Worm (Caenorhabditis elegans) whole organism, young adult: Measurements from ENCODE around the gene fipr-8.

Experiments
- B0261.1 ChIP-seq: sonication (generic microtip); optimal IDR thresholded peaks from 2 replicates; lab custom pipeline; 2016; ENCODE audit warnings: mild to moderate bottlenecking, missing genetic modification characterization, moderate library complexity, missing compliant biosample characterization
- F10E7.11 ChIP-seq: sonication (generic microtip); optimal IDR thresholded peaks from 2 replicates; lab custom pipeline; 2017; ENCODE audit warnings: mild to moderate bottlenecking, missing genetic modification characterization, moderate library complexity, missing compliant biosample characterization
- F22D6.2 ChIP-seq: sonication (generic microtip); optimal IDR thresholded peaks from 2 replicates; lab custom pipeline; 2016; ENCODE audit warnings: mild to moderate bottlenecking, missing genetic modification characterization, missing compliant biosample characterization
- F33H1.4 ChIP-seq: fragments of 200-800 bp; sonication (Bioruptor generic); IDR thresholded peaks from 2 replicates; pipeline ENCODE4 v1.3.6; 2022; ENCODE audit warnings: missing genetic modification reagents, missing genetic modification characterization, missing compliant biosample characterization
- F37B4.10 ChIP-seq: fragments of 200-800 bp; sonication (Bioruptor generic); IDR thresholded peaks from 2 replicates; pipeline ENCODE4 v1.3.6; 2022; ENCODE audit warnings: missing genetic modification characterization, missing compliant biosample characterization
- F39B2.1 ChIP-seq: fragments of 200-800 bp; sonication (Bioruptor generic); IDR thresholded peaks from 2 replicates; pipeline ENCODE4 v1.3.6; 2022; ENCODE audit warnings: missing genetic modification reagents, missing genetic modification characterization, missing compliant biosample characterization
- F49E8.2 ChIP-seq: sonication (generic microtip); optimal IDR thresholded peaks from 3 replicates; lab custom pipeline; 2017; ENCODE audit warnings: missing genetic modification characterization, mild to moderate bottlenecking, missing compliant biosample characterization, antibody characterized with exemption, moderate library complexity; ENCODE audit not compliant: insufficient read depth
- F52B5.7 ChIP-seq: sonication (generic microtip); optimal IDR thresholded peaks from 2 replicates; lab custom pipeline; 2016; ENCODE audit warnings: mild to moderate bottlenecking, missing genetic modification characterization, missing compliant biosample characterization
- F55B11.4 ChIP-seq: sonication (generic microtip); optimal IDR thresholded peaks from 2 replicates; lab custom pipeline; 2016; ENCODE audit warnings: missing compliant biosample characterization, missing genetic modification characterization, borderline replicate concordance; ENCODE audit not compliant: insufficient read depth
- F57A8.1 ChIP-seq: fragments of 200-800 bp; sonication (Bioruptor generic); optimal IDR thresholded peaks from 2 replicates; lab custom pipeline; 2018; ENCODE audit warnings: mild to moderate bottlenecking, missing genetic modification characterization, moderate library complexity, missing compliant biosample characterization
- K11D2.4 ChIP-seq: fragments of 200-800 bp; sonication (Bioruptor generic); IDR thresholded peaks from 2 replicates; pipeline ENCODE4 v1.3.6; 2022; ENCODE audit warnings: missing genetic modification reagents, missing genetic modification characterization, missing compliant biosample characterization
- K12H6.12 ChIP-seq: fragments of 200-800 bp; sonication (Bioruptor generic); optimal IDR thresholded peaks from 2 replicates; lab custom pipeline; 2018; ENCODE audit warnings: mild to moderate bottlenecking, missing genetic modification characterization, missing compliant biosample characterization
- Y67H2A.10 ChIP-seq: fragments of 200-800 bp; sonication (Bioruptor generic); conservative IDR thresholded peaks from 2 replicates; pipeline ENCODE4 v1.3.6; 2022; ENCODE audit warnings: missing genetic modification reagents, missing genetic modification characterization, missing compliant biosample characterization
- Y95B8A.8 ChIP-seq: fragments of 200-800 bp; sonication (Bioruptor generic); IDR thresholded peaks from 2 replicates; pipeline ENCODE4 v1.3.6; 2022; ENCODE audit warnings: missing genetic modification reagents, missing genetic modification characterization, missing compliant biosample characterization
- atf-7 ChIP-seq: sonication (generic microtip); optimal IDR thresholded peaks from 2 replicates; lab custom pipeline; 2017; ENCODE audit warnings: mild to moderate bottlenecking, missing genetic modification characterization, missing compliant biosample characterization
- attf-6 ChIP-seq: fragments of 200-800 bp; sonication (Bioruptor generic); IDR thresholded peaks from 2 replicates; pipeline ENCODE4 v1.3.6; 2022; ENCODE audit warnings: missing genetic modification reagents, missing genetic modification characterization, missing compliant biosample characterization
- bed-1 ChIP-seq: fragments of 200-800 bp; sonication (Bioruptor generic); IDR thresholded peaks from 2 replicates; pipeline ENCODE4 v1.3.6; 2022; ENCODE audit warnings: missing genetic modification reagents, missing genetic modification characterization, missing compliant biosample characterization
- ccch-3 ChIP-seq: fragments of 200-800 bp; sonication (Bioruptor generic); optimal IDR thresholded peaks from 2 replicates; lab custom pipeline; 2018; ENCODE audit warnings: mild to moderate bottlenecking, missing genetic modification characterization, missing compliant biosample characterization
- ceh-40 ChIP-seq: fragments of 200-800 bp; sonication (Bioruptor generic); IDR thresholded peaks from 2 replicates; pipeline ENCODE4 v1.3.6; 2022; ENCODE audit warnings: missing genetic modification characterization, missing compliant biosample characterization
- egl-44 ChIP-seq: fragments of 200-800 bp; sonication (Bioruptor generic); IDR thresholded peaks from 2 replicates; pipeline ENCODE4 v1.3.6; 2022; ENCODE audit warnings: missing genetic modification reagents, missing genetic modification characterization, missing compliant biosample characterization
- ets-4 ChIP-seq: fragments of 200-800 bp; sonication (Bioruptor generic); optimal IDR thresholded peaks from 2 replicates; lab custom pipeline; 2018; ENCODE audit warnings: mild to moderate bottlenecking, missing genetic modification characterization, missing compliant biosample characterization
- gei-17 ChIP-seq: fragments of 200-800 bp; sonication (Bioruptor generic); optimal IDR thresholded peaks from 2 replicates; lab custom pipeline; 2018; ENCODE audit warnings: mild to moderate bottlenecking, missing genetic modification characterization, missing compliant biosample characterization
- let-526 ChIP-seq: fragments of 200-800 bp; sonication (Bioruptor generic); IDR thresholded peaks from 2 replicates; pipeline ENCODE4 v1.3.6; 2022; ENCODE audit warnings: missing genetic modification reagents, missing genetic modification characterization, missing compliant biosample characterization
- lin-35 ChIP-seq, 3 experiments: fragments of 150-350 bp in 2 of 3; sonication (generic microtip) in 1 of 3; optimal IDR thresholded peaks; 2 replicates each; lab custom pipeline; 2014 to 2018; ENCODE audit warnings: missing biosample characterization in 3 of 3, missing genetic modification characterization in 3 of 3, missing genetic modification reagents in 3 of 3
- lin-54 ChIP-seq: fragments of 200-800 bp; sonication (Bioruptor generic); optimal IDR thresholded peaks from 2 replicates; lab custom pipeline; 2018; ENCODE audit warnings: mild to moderate bottlenecking, missing genetic modification characterization, missing compliant biosample characterization
- lir-1 ChIP-seq: fragments of 200-800 bp; sonication (Bioruptor generic); conservative IDR thresholded peaks from 2 replicates; pipeline ENCODE4 v1.3.6; 2022; ENCODE audit warnings: missing genetic modification reagents, missing genetic modification characterization, missing compliant biosample characterization
- lsl-1 ChIP-seq: fragments of 200-800 bp; sonication (Bioruptor generic); optimal IDR thresholded peaks from 2 replicates; lab custom pipeline; 2018; ENCODE audit warnings: mild to moderate bottlenecking, missing genetic modification characterization, moderate library complexity, missing compliant biosample characterization
- madf-10 ChIP-seq: sonication (generic microtip); optimal IDR thresholded peaks from 2 replicates; lab custom pipeline; 2016; ENCODE audit warnings: mild to moderate bottlenecking, missing genetic modification characterization, missing compliant biosample characterization
- madf-3 ChIP-seq: fragments of 200-800 bp; sonication (Bioruptor generic); IDR thresholded peaks from 2 replicates; pipeline ENCODE4 v1.3.6; 2022; ENCODE audit warnings: missing genetic modification reagents, missing genetic modification characterization, missing compliant biosample characterization
- mcd-1 ChIP-seq: fragments of 200-800 bp; sonication (Bioruptor generic); IDR thresholded peaks from 2 replicates; pipeline ENCODE4 v1.3.6; 2022; ENCODE audit warnings: missing genetic modification reagents, missing genetic modification characterization, missing compliant biosample characterization
- mes-4 ChIP-seq: sonication (generic microtip); optimal IDR thresholded peaks from 2 replicates; lab custom pipeline; 2016; ENCODE audit warnings: missing genotype, missing genetic modification characterization, missing compliant biosample characterization
- nfya-2 ChIP-seq: fragments of 200-800 bp; sonication (Bioruptor generic); IDR thresholded peaks from 2 replicates; pipeline ENCODE4 v1.3.6; 2022; ENCODE audit warnings: missing genetic modification reagents, missing genetic modification characterization, missing compliant biosample characterization
- nhr-179 ChIP-seq: sonication (generic microtip); optimal IDR thresholded peaks from 2 replicates; lab custom pipeline; 2016; ENCODE audit warnings: mild to moderate bottlenecking, missing genetic modification characterization, missing compliant biosample characterization
- nhr-80 ChIP-seq: sonication (generic microtip); optimal IDR thresholded peaks from 2 replicates; lab custom pipeline; 2016; ENCODE audit warnings: missing genetic modification characterization, missing compliant biosample characterization
- nhr-90 ChIP-seq: sonication (generic microtip); optimal IDR thresholded peaks from 2 replicates; lab custom pipeline; 2016; ENCODE audit warnings: missing genotype, mild to moderate bottlenecking, missing genetic modification characterization, missing compliant biosample characterization
- pbrm-1 ChIP-seq: fragments of 200-800 bp; sonication (Bioruptor generic); IDR thresholded peaks from 2 replicates; pipeline ENCODE4 v1.3.6; 2022; ENCODE audit warnings: missing genetic modification reagents, missing genetic modification characterization, missing compliant biosample characterization
- snpc-3.4 ChIP-seq: sonication (generic microtip); optimal IDR thresholded peaks from 2 replicates; lab custom pipeline; 2017; ENCODE audit warnings: missing genetic modification characterization, mild to moderate bottlenecking, missing compliant biosample characterization, antibody characterized with exemption, moderate library complexity, missing genotype, missing genetic modification reagents
- snpc-4 ChIP-seq, 5 experiments: fragments of 150-350 bp in 1 of 5; sonication (generic microtip) in 4 of 5; optimal IDR thresholded peaks; 2 replicates each; lab custom pipeline; 2014 to 2018; ENCODE audit warnings: missing genetic modification characterization in 5 of 5, missing biosample characterization in 3 of 5, antibody characterized with exemption in 2 of 5, mild to moderate bottlenecking in 2 of 5, missing compliant biosample characterization in 2 of 5, missing genotype in 2 of 5, moderate library complexity in 2 of 5, missing genetic modification reagents in 1 of 5
- sptf-2 ChIP-seq: fragments of 200-800 bp; sonication (Bioruptor generic); optimal IDR thresholded peaks from 2 replicates; lab custom pipeline; 2018; ENCODE audit warnings: mild to moderate bottlenecking, missing genetic modification characterization, missing compliant biosample characterization
- unc-62 ChIP-seq: fragments of 150-350 bp; optimal IDR thresholded peaks from 2 replicates; lab custom pipeline; 2014; ENCODE audit warnings: missing biosample characterization, missing genetic modification reagents, missing genetic modification characterization
- ztf-18 ChIP-seq: sonication (generic microtip); optimal IDR thresholded peaks from 2 replicates; lab custom pipeline; 2016; ENCODE audit warnings: missing genotype, mild to moderate bottlenecking, missing genetic modification characterization, missing compliant biosample characterization

The fipr-8 gene

DNA sequence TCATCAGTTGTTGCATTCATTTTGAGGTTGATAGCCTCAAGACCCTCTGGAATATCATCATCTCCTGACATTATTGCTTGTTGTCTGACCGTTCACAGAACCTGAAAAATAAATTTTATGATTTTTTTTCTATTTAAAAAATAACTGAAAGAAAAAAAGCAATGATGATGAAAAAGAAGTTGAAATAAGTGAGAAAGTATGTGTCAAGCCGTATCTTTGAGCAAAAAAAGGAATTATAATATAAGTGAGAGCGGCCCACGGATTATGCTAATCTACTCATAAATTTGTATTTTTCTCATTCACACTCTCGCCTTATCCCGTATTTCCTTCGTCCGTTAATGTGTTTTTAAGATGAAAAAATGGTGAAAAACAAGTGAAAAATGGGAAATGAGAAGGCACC is 30.5 kb upstream of the fipr-8 start, which contains the start of gene ric-4:
TSS of gene ric-4 (minus strand) at position 101 of the 400 bp plus-strand sequence.
- TF ChIP-seq nhr-80 (tag; lab: Kevin White, UChicago): no peak
- no peak for TF ChIP-seq K11D2.4 (GFP tag; lab: Robert Waterston, UW)
- TF ChIP-seq egl-44: no peak
- no peak for TF ChIP-seq snpc-3.4 (tag; lab: Kevin White, UChicago)
- no peak for TF ChIP-seq nfya-2
- TF ChIP-seq, all 124 proteins: peak for 0

ce11 chrV:10266050-10266449 is 26.3 kb upstream of the fipr-8 start:
- TF ChIP-seq attf-6: no peak
- no peak for TF ChIP-seq ztf-18 (tag; lab: Kevin White, UChicago)
- no peak for TF ChIP-seq F33H1.4
- TF ChIP-seq madf-10 (tag; lab: Kevin White, UChicago): no peak
- no peak for TF ChIP-seq Y95B8A.8 (GFP tag; lab: Robert Waterston, UW)
- TF ChIP-seq madf-3: no peak
- no peak for TF ChIP-seq F39B2.1
- no peak for TF ChIP-seq lir-1 (GFP tag; lab: Robert Waterston, UW)
- TF ChIP-seq Y67H2A.10 (GFP tag; lab: Robert Waterston, UW): no peak
- TF ChIP-seq nhr-90 (tag; lab: Kevin White, UChicago): no peak
- no peak for TF ChIP-seq ccch-3 (GFP tag; lab: Kevin White, UChicago)
- no peak for TF ChIP-seq unc-62 (GFP tag; lab: Kevin White, UChicago)

DNA sequence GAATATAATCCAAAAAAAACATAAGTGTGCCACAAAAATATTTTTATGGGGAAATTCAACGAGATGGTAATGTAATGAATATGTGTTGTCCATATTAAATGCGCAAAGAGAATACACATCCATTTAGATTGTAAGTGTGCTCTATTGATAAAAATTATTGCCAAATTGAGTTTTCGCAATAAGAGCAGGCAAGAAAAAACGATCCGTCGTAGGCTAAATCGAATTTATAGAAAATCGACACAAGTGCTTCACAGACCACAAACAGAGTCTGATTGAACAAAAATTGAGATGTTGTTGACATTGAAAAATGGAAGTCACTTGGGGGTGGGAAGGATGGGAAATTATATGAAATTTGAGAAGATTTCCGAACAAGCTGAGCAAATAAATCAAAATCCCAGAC is 25.3 kb upstream of the fipr-8 start:
- no peak for TF ChIP-seq sptf-2 (GFP tag; lab: Kevin White, UChicago)
- TF ChIP-seq F10E7.11 (tag; lab: Kevin White, UChicago): no peak
- no peak for TF ChIP-seq F37B4.10 (GFP tag; lab: Robert Waterston, UW)
- TF ChIP-seq atf-7 (tag; lab: Kevin White, UChicago): no peak
- TF ChIP-seq lin-54 (GFP tag; lab: Kevin White, UChicago): no peak
- TF ChIP-seq lsl-1: no peak
- no peak for TF ChIP-seq nhr-179
- no peak for TF ChIP-seq K12H6.12 (tag; lab: Kevin White, UChicago)
- TF ChIP-seq mes-4 (tag; lab: Kevin White, UChicago): no peak

- TF ChIP-seq unc-62 (GFP tag; lab: Kevin White, UChicago): no peak
- no peak for TF ChIP-seq F52B5.7 (tag; lab: Kevin White, UChicago)
- no peak for TF ChIP-seq attf-6
- no peak for TF ChIP-seq B0261.1
- TF ChIP-seq bed-1 (GFP tag; lab: Robert Waterston, UW): no peak
- no peak for TF ChIP-seq madf-10 (tag; lab: Kevin White, UChicago)
- no peak for TF ChIP-seq Y67H2A.10 (GFP tag; lab: Robert Waterston, UW)
- TF ChIP-seq ceh-40 (GFP tag; lab: Robert Waterston, UW): no peak
- TF ChIP-seq ccch-3 (GFP tag; lab: Kevin White, UChicago): no peak
- TF ChIP-seq F57A8.1 (GFP tag; lab: Kevin White, UChicago): no peak
- no peak for TF ChIP-seq F22D6.2 (tag; lab: Kevin White, UChicago)
- TF ChIP-seq snpc-4 (GFP tag; optimal IDR thresholded peaks at IDR 0.05; lab: Kevin White, UChicago): no peak
- TF ChIP-seq snpc-4 (tag; optimal IDR thresholded peaks at IDR 0.05; lab: Kevin White, UChicago): no peak
- TF ChIP-seq F49E8.2: no peak
- TF ChIP-seq gei-17 (GFP tag; lab: Kevin White, UChicago): no peak
- TF ChIP-seq mcd-1 (GFP tag; lab: Robert Waterston, UW): no peak
- TF ChIP-seq let-526: no peak
- TF ChIP-seq F55B11.4 (tag; lab: Kevin White, UChicago): no peak
- TF ChIP-seq pbrm-1: no peak
- TF ChIP-seq lin-35 (GFP tag; optimal IDR thresholded peaks at IDR 0.05; lab: Kevin White, UChicago): no peak
- TF ChIP-seq ets-4: no peak
Measured at ce11 chrV:10260460-10260859, 20.7 kb upstream of the fipr-8 start, which contains the start of gene sri-18. Gene sri-18, minus strand, starts transcription at chrV:10260560.
